Worm (Caenorhabditis elegans) whole organism, mixed stage, embryonic: Measurements from ENCODE around the gene W10G11.2.

Source experiments
- M03D4.4 ChIP-seq: sonication (generic microtip); optimal IDR thresholded peaks from 2 replicates; lab custom pipeline; 2017; ENCODE audit warnings: mild to moderate bottlenecking, missing genetic modification characterization, missing compliant biosample characterization
- bed-3 ChIP-seq: fragments of 200-800 bp; sonication (Bioruptor generic); optimal IDR thresholded peaks from 3 replicates; lab custom pipeline; 2018; ENCODE audit warnings: mild to moderate bottlenecking, missing genetic modification characterization, moderate library complexity, missing compliant biosample characterization
- blmp-1 ChIP-seq: fragments of 150-350 bp; optimal IDR thresholded peaks from 2 replicates; lab custom pipeline; 2014; ENCODE audit warnings: missing biosample characterization, missing genetic modification characterization
- ceh-39 ChIP-seq: fragments of 150-350 bp; optimal IDR thresholded peaks from 2 replicates; lab custom pipeline; 2014; ENCODE audit warnings: missing biosample characterization, missing genetic modification characterization
- ceh-43 ChIP-seq: fragments of 200-800 bp; sonication (Bioruptor generic); optimal IDR thresholded peaks from 2 replicates; lab custom pipeline; 2018; ENCODE audit warnings: mild to moderate bottlenecking, missing genetic modification characterization, moderate library complexity, missing compliant biosample characterization
- ceh-83 ChIP-seq: fragments of 200-800 bp; sonication (Bioruptor generic); optimal IDR thresholded peaks from 2 replicates; lab custom pipeline; 2018; ENCODE audit warnings: mild to moderate bottlenecking, missing genetic modification characterization, missing compliant biosample characterization
- ces-1 ChIP-seq: fragments of 150-350 bp; optimal IDR thresholded peaks from 2 replicates; lab custom pipeline; 2014; ENCODE audit warnings: missing biosample characterization, missing genetic modification reagents, missing genetic modification characterization
- cnd-1 ChIP-seq: fragments of 200-800 bp; sonication (Bioruptor generic); optimal IDR thresholded peaks from 2 replicates; lab custom pipeline; 2018; ENCODE audit warnings: mild to moderate bottlenecking, missing genetic modification characterization, missing compliant biosample characterization
- drap-1 ChIP-seq: fragments of 200-800 bp; sonication (Bioruptor generic); optimal IDR thresholded peaks from 3 replicates; lab custom pipeline; 2018; ENCODE audit warnings: mild to moderate bottlenecking, missing genetic modification characterization, missing compliant biosample characterization
- elt-1 ChIP-seq: sonication (generic microtip); optimal IDR thresholded peaks from 2 replicates; lab custom pipeline; 2017; ENCODE audit warnings: missing genetic modification characterization, mild to moderate bottlenecking, missing compliant biosample characterization, antibody characterized with exemption, moderate library complexity, borderline replicate concordance; ENCODE audit not compliant: insufficient read depth
- elt-3 ChIP-seq: fragments of 150-350 bp; optimal IDR thresholded peaks from 2 replicates; lab custom pipeline; 2014; ENCODE audit warnings: missing biosample characterization, missing genetic modification characterization
- flh-1 ChIP-seq: fragments of 200-800 bp; sonication (Bioruptor generic); optimal IDR thresholded peaks from 2 replicates; lab custom pipeline; 2018; ENCODE audit warnings: mild to moderate bottlenecking, missing genetic modification characterization, moderate library complexity, missing compliant biosample characterization
- ham-2 ChIP-seq: fragments of 200-800 bp; sonication (Bioruptor generic); optimal IDR thresholded peaks from 2 replicates; lab custom pipeline; 2018; ENCODE audit warnings: mild to moderate bottlenecking, missing genetic modification characterization, missing compliant biosample characterization
- hlh-1 ChIP-seq: fragments of 150-350 bp; optimal IDR thresholded peaks from 2 replicates; lab custom pipeline; 2014; ENCODE audit warnings: missing biosample characterization, missing genetic modification reagents, missing genetic modification characterization
- lin-13 ChIP-seq: fragments of 150-350 bp; optimal IDR thresholded peaks from 2 replicates; lab custom pipeline; 2014; ENCODE audit warnings: missing biosample characterization, missing genetic modification characterization
- lin-32 ChIP-seq: fragments of 200-800 bp; sonication (Bioruptor generic); optimal IDR thresholded peaks from 2 replicates; lab custom pipeline; 2018; ENCODE audit warnings: mild to moderate bottlenecking, missing genetic modification characterization, missing compliant biosample characterization
- lsy-2 ChIP-seq: fragments of 150-350 bp; optimal IDR thresholded peaks from 2 replicates; lab custom pipeline; 2014; ENCODE audit warnings: missing biosample characterization, missing genetic modification characterization
- mab-5 ChIP-seq: fragments of 150-350 bp; optimal IDR thresholded peaks from 2 replicates; lab custom pipeline; 2014; ENCODE audit warnings: missing biosample characterization, missing genetic modification characterization
- mep-1 ChIP-seq: fragments of 150-350 bp; optimal IDR thresholded peaks from 2 replicates; lab custom pipeline; 2017; ENCODE audit warnings: missing biosample characterization, missing genetic modification reagents, missing genetic modification characterization, inconsistent platforms
- mls-2 ChIP-seq: sonication (generic microtip); optimal IDR thresholded peaks from 2 replicates; lab custom pipeline; 2016; ENCODE audit warnings: mild to moderate bottlenecking, missing genetic modification characterization, moderate library complexity, missing compliant biosample characterization
- nhr-12 ChIP-seq: fragments of 150-350 bp; optimal IDR thresholded peaks from 2 replicates; lab custom pipeline; 2014; ENCODE audit warnings: missing biosample characterization, missing genetic modification characterization
- nhr-2 ChIP-seq: fragments of 150-350 bp; optimal IDR thresholded peaks from 2 replicates; lab custom pipeline; 2014; ENCODE audit warnings: missing biosample characterization, missing genetic modification characterization
- nhr-237 ChIP-seq: fragments of 150-350 bp; optimal IDR thresholded peaks from 2 replicates; lab custom pipeline; 2014; ENCODE audit warnings: missing biosample characterization, missing genetic modification characterization
- nhr-28 ChIP-seq: fragments of 150-350 bp; optimal IDR thresholded peaks from 2 replicates; lab custom pipeline; 2014; ENCODE audit warnings: missing biosample characterization, missing genetic modification characterization
- nhr-76 ChIP-seq: sonication (generic microtip); optimal IDR thresholded peaks from 2 replicates; lab custom pipeline; 2017; ENCODE audit warnings: missing biosample characterization, missing genetic modification characterization
- pha-4 ChIP-seq: fragments of 150-350 bp; optimal IDR thresholded peaks from 2 replicates; lab custom pipeline; 2018; ENCODE audit warnings: missing biosample characterization, missing genetic modification reagents, missing genetic modification characterization
- sem-2 ChIP-seq: fragments of 200-800 bp; sonication (Bioruptor generic); optimal IDR thresholded peaks from 2 replicates; lab custom pipeline; 2018; ENCODE audit warnings: mild to moderate bottlenecking, missing genetic modification characterization, missing compliant biosample characterization
- snpc-4 ChIP-seq: fragments of 150-350 bp; optimal IDR thresholded peaks from 2 replicates; lab custom pipeline; 2014; ENCODE audit warnings: missing biosample characterization, missing genetic modification characterization
- sptf-1 ChIP-seq: sonication (generic microtip); optimal IDR thresholded peaks from 2 replicates; lab custom pipeline; 2017; ENCODE audit warnings: mild to moderate bottlenecking, missing genetic modification characterization, moderate library complexity, missing compliant biosample characterization
- tbx-8 ChIP-seq: fragments of 200-800 bp; sonication (Bioruptor generic); optimal IDR thresholded peaks from 2 replicates; lab custom pipeline; 2018; ENCODE audit warnings: mild to moderate bottlenecking, missing genetic modification characterization, moderate library complexity, missing compliant biosample characterization
- unc-120 ChIP-seq: sonication (generic microtip); optimal IDR thresholded peaks from 2 replicates; lab custom pipeline; 2017; ENCODE audit warnings: missing genetic modification characterization, missing compliant biosample characterization; ENCODE audit not compliant: poor library complexity, severe bottlenecking
- unc-39 ChIP-seq: fragments of 150-350 bp; optimal IDR thresholded peaks from 2 replicates; lab custom pipeline; 2014; ENCODE audit warnings: missing biosample characterization, missing genetic modification characterization
- unc-62 ChIP-seq: fragments of 150-350 bp; optimal IDR thresholded peaks from 2 replicates; lab custom pipeline; 2014; ENCODE audit warnings: missing biosample characterization, missing genetic modification reagents, missing genetic modification characterization
- zip-8 ChIP-seq: fragments of 150-350 bp; optimal IDR thresholded peaks from 2 replicates; lab custom pipeline; 2014; ENCODE audit warnings: missing biosample characterization, missing genetic modification characterization
- ztf-11 ChIP-seq: fragments of 150-350 bp; optimal IDR thresholded peaks from 2 replicates; lab custom pipeline; 2014; ENCODE audit warnings: missing biosample characterization, missing genetic modification characterization

The W10G11.2 gene

DNA sequence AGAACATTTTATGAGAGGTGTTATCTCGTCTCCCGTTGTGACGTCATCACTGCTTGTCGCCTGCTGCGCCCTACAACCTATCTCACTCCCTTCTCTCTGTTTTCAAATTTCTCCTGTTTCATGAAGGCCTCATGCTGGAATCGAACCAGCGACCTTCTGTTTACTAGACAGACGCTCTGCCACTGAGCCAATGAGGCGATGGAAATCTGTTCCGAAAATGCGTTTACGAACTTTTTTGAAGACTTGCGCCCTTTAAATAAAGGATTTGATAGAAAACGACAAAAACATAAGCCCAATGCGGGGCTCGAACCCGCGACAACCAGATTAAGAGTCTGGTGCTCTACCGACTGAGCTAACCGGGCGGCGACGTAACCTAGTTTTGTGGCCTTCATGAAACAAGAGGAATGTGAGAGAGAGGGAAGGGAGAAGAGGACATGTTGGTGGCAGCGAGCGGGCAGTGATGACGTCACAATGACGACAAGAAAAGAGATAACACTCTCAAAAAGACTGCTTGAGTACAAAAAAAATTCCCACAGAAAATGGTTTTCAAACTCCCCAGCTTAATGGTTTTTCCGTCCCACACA is 42.4 kb downstream of the W10G11.2 start, which contains the start of gene clec-126:
Gene clec-126, plus strand, starts transcription at position 534 of the 584 bp plus-strand sequence.
- TF ChIP-seq bed-3 (GFP tag; lab: Kevin White, UChicago) (peak; percentile 40), zip-8 (tag; lab: Kevin White, UChicago) (peak; percentile 67), nhr-237 (peak; percentile 22), unc-120 (tag; lab: Kevin White, UChicago) (peak; percentile 89), nhr-76 (tag; lab: Kevin White, UChicago) (peak; percentile 43), hlh-1 (tag; lab: Kevin White, UChicago) (peak; percentile 51), elt-3 (tag; lab: Kevin White, UChicago) (peak; percentile 37), lsy-2 (tag; lab: Kevin White, UChicago) (peak; percentile 27), flh-1 (GFP tag; lab: Kevin White, UChicago) (peak; percentile 38), ham-2 (GFP tag; lab: Kevin White, UChicago) (peak; percentile 83), ceh-83 (GFP tag; lab: Kevin White, UChicago) (peak; percentile 86), mep-1 (peak; percentile 9), pha-4 (no peak), M03D4.4 (tag; lab: Kevin White, UChicago) (peak; percentile 75), ces-1 (GFP tag; lab: Kevin White, UChicago) (peak; percentile 82), unc-62 (no peak), sptf-1 (tag; lab: Kevin White, UChicago) (peak; percentile 91), unc-39 (peak; percentile 3), ceh-39 (tag; lab: Kevin White, UChicago) (no peak), lin-32 (GFP tag; lab: Kevin White, UChicago) (peak; percentile 31), snpc-4 (tag; lab: Kevin White, UChicago) (no peak), lin-13 (tag; lab: Kevin White, UChicago) (peak; percentile 43), nhr-2 (tag; lab: Kevin White, UChicago) (no peak), nhr-12 (no peak), drap-1 (GFP tag; lab: Kevin White, UChicago) (peak; percentile 84), tbx-8 (peak; percentile 49), cnd-1 (tag; lab: Kevin White, UChicago) (peak; percentile 86), ztf-11 (tag; lab: Kevin White, UChicago) (peak; percentile 48), mls-2 (peak; percentile 77), nhr-28 (tag; lab: Kevin White, UChicago) (no peak), ceh-43 (peak; percentile 49), blmp-1 (tag; lab: Kevin White, UChicago) (no peak), elt-1 (tag; lab: Kevin White, UChicago) (peak; percentile 0), sem-2 (GFP tag; lab: Kevin White, UChicago) (peak; percentile 78), mab-5 (tag; lab: Kevin White, UChicago) (no peak)

DNA sequence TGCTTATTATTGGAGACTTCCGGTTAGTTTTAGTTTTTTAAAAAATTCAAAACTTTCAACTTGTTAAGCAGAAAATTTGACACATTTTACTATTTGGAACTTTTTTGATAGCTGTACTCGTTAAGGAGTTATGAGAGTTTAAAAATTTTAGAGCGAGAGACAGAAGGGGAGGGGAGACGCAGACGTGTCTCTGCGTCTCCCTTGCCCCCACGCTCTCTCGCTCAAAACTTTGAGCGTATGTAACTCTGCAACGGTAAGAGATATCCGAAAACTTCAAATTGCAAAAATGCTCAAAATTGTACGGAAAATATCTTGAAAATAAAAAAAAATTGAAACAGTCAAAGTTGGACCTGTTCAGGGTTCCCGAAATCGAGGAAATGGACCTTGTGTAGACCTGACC is 45.3 kb downstream of the W10G11.2 start:
- no peak for TF ChIP-seq snpc-4 (tag; lab: Kevin White, UChicago)
- no peak for TF ChIP-seq flh-1 (GFP tag; lab: Kevin White, UChicago)
- no peak for TF ChIP-seq ceh-43
- TF ChIP-seq blmp-1 (tag; lab: Kevin White, UChicago), result no peak
- TF ChIP-seq nhr-2 (tag; lab: Kevin White, UChicago), result no peak
- no peak for TF ChIP-seq elt-3 (tag; lab: Kevin White, UChicago)
- TF ChIP-seq nhr-12, result no peak
- TF ChIP-seq sem-2 (GFP tag; lab: Kevin White, UChicago), result no peak
- TF ChIP-seq ham-2 (GFP tag; lab: Kevin White, UChicago), result no peak
- TF ChIP-seq pha-4, result no peak
- TF ChIP-seq elt-1 (tag; lab: Kevin White, UChicago), result no peak
- no peak for TF ChIP-seq ceh-39 (tag; lab: Kevin White, UChicago)
- no peak for TF ChIP-seq mls-2
- TF ChIP-seq ztf-11 (tag; lab: Kevin White, UChicago), result no peak
- TF ChIP-seq bed-3 (GFP tag; lab: Kevin White, UChicago), result no peak
- TF ChIP-seq unc-120 (tag; lab: Kevin White, UChicago), result no peak
- TF ChIP-seq lin-13 (tag; lab: Kevin White, UChicago), result no peak
- TF ChIP-seq cnd-1 (tag; lab: Kevin White, UChicago), result no peak
